Worm (Caenorhabditis elegans) whole organism, L4/young adult: Measurements from ENCODE around the gene Y97E10AR.8.

ENCODE experiments used
- W03F9.2 ChIP-seq: fragments of 150-350 bp; optimal IDR thresholded peaks from 2 replicates; lab custom pipeline; 2014; ENCODE audit warnings: missing biosample characterization, missing genetic modification characterization
- dao-5 ChIP-seq: sonication (generic microtip); optimal IDR thresholded peaks from 2 replicates; lab custom pipeline; 2016; ENCODE audit warnings: missing genotype, missing genetic modification characterization, moderate library complexity, missing compliant biosample characterization
- him-1 ChIP-seq: sonication (generic microtip); optimal IDR thresholded peaks from 2 replicates; lab custom pipeline; 2016; ENCODE audit warnings: missing genotype, missing genetic modification reagents, missing genetic modification characterization, missing compliant biosample characterization

DNA sequence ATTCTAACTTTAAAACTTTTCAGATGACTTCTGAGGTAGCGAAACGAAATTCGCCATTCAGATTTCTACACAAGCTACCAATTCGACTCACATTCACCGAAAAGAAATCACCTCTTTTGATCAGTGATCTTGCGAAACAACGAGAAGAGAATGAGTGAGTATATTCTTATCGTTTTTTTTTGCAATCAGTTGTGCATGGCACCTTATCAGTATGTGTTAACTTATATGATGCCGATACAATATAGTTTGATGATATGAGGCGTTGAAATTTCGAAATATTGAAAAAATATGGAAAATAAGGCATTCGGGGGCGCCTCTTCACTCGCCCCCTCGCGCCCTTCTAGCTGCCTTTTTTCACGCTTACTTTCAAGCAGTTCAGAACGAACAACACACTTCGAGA is 12.8 kb downstream of the Y97E10AR.8 start:
- TF ChIP-seq him-1, result no peak
- TF ChIP-seq dao-5 (tag; lab: Kevin White, UChicago), result no peak
- no peak for TF ChIP-seq W03F9.2 (tag; lab: Kevin White, UChicago)
